Fruit fly (Drosophila melanogaster): ENCODE measurements around the gene mge.

The mge gene

dm6 chr3L:3905111-3905510 is 4.6 kb downstream of the mge start, which contains the start of gene ida (continued):
- no peak for TF ChIP-seq CG7745 (tag; optimal IDR thresholded peaks at IDR 0.05)
- TF ChIP-seq dpn (GFP tag; optimal IDR thresholded peaks at IDR 0.05) = no peak
- peak; percentile 40; the same call in 1 of the 2 replicates for TF ChIP-seq vvl (GFP tag; IDR thresholded peaks at IDR 0.05)
- no peak for TF ChIP-seq hb (GFP tag; IDR thresholded peaks at IDR 0.05; ENCODE audit: partially characterized antibody)
- TF ChIP-seq CG15479 (GFP tag; optimal IDR thresholded peaks at IDR 0.05) = no peak
- no peak for TF ChIP-seq CG4282 (GFP tag; optimal IDR thresholded peaks at IDR 0.05)
- no peak for TF ChIP-seq CG8478 (optimal IDR thresholded peaks at IDR 0.05)
- no peak for TF ChIP-seq pan (optimal IDR thresholded peaks at IDR 0.05)
- no peak for TF ChIP-seq pan (GFP tag; optimal IDR thresholded peaks at IDR 0.05 in 1 of 2, IDR thresholded peaks at IDR 0.05 in 1 of 2)
- TF ChIP-seq wdn (GFP tag; IDR thresholded peaks at IDR 0.05) = no peak
- TF ChIP-seq Atf3 (GFP tag; optimal IDR thresholded peaks at IDR 0.05) = no peak
- no peak for TF ChIP-seq Antp (GFP tag; optimal IDR thresholded peaks at IDR 0.05)
- TF ChIP-seq B-H2 (GFP tag; optimal IDR thresholded peaks at IDR 0.05) = peak; percentile 2
- no peak for TF ChIP-seq tup (GFP tag; optimal IDR thresholded peaks at IDR 0.05)
- TF ChIP-seq toy (GFP tag; IDR thresholded peaks at IDR 0.05) = no peak
- TF ChIP-seq slou (GFP tag; optimal IDR thresholded peaks at IDR 0.05) = no peak
- TF ChIP-seq nom (GFP tag; optimal IDR thresholded peaks at IDR 0.05) = peak; percentile 13
- no peak for TF ChIP-seq CG17328 (GFP tag; IDR thresholded peaks at IDR 0.05)
- no peak for TF ChIP-seq en (GFP tag; optimal IDR thresholded peaks at IDR 0.05)
- no peak for TF ChIP-seq CG6689 (GFP tag; IDR thresholded peaks at IDR 0.05)
- no peak for TF ChIP-seq NC2α (GFP tag; optimal IDR thresholded peaks at IDR 0.05)
- peak; percentile 57 for TF ChIP-seq CTCF (GFP tag; optimal IDR thresholded peaks at IDR 0.05)
- no peak for TF ChIP-seq da (GFP tag; optimal IDR thresholded peaks at IDR 0.05)
- TF ChIP-seq nmo (GFP tag; optimal IDR thresholded peaks at IDR 0.05) = no peak
- TF ChIP-seq CG17912 (GFP tag; optimal IDR thresholded peaks at IDR 0.05) = peak; percentile 1
- no peak for TF ChIP-seq maf-S (GFP tag; optimal IDR thresholded peaks at IDR 0.05)
- TF ChIP-seq stc (GFP tag; IDR thresholded peaks at IDR 0.05) = no peak
- TF ChIP-seq CG4820 (GFP tag; optimal IDR thresholded peaks at IDR 0.05) = no peak
- no peak for TF ChIP-seq Ravus (GFP tag; IDR thresholded peaks at IDR 0.05)
- TF ChIP-seq lab (GFP tag; optimal IDR thresholded peaks at IDR 0.05) = no peak
- no peak for TF ChIP-seq cato (GFP tag; optimal IDR thresholded peaks at IDR 0.05; ENCODE audit: borderline replicate concordance)
- peak; percentile 14 for TF ChIP-seq CG10267 (tag; optimal IDR thresholded peaks at IDR 0.05)
- peak; percentile 37 for TF ChIP-seq NfI (GFP tag; optimal IDR thresholded peaks at IDR 0.05)
- no peak for TF ChIP-seq ap (GFP tag; IDR thresholded peaks at IDR 0.05)
- TF ChIP-seq ash1 (GFP tag; optimal IDR thresholded peaks at IDR 0.05) = no peak
- no peak for TF ChIP-seq zen2 (GFP tag; IDR thresholded peaks at IDR 0.05; ENCODE audit: partially characterized antibody)
- no peak for TF ChIP-seq CG5953 (GFP tag; IDR thresholded peaks at IDR 0.05)
- no peak for TF ChIP-seq CG16815 (GFP tag; optimal IDR thresholded peaks at IDR 0.05)
- peak; percentile 90 for TF ChIP-seq CG3847 (GFP tag; IDR thresholded peaks at IDR 0.05)
- no peak for TF ChIP-seq CG43689 (GFP tag; IDR thresholded peaks at IDR 0.05)
- TF ChIP-seq Optix (GFP tag; IDR thresholded peaks at IDR 0.05) = no peak
- peak; percentile 40 for TF ChIP-seq CG9797 (GFP tag; optimal IDR thresholded peaks at IDR 0.05)
- TF ChIP-seq CG14014 (GFP tag; IDR thresholded peaks at IDR 0.05) = no peak
- TF ChIP-seq her (GFP tag; optimal IDR thresholded peaks at IDR 0.05) = peak; percentile 41
- no peak for TF ChIP-seq tio (GFP tag; optimal IDR thresholded peaks at IDR 0.05)
- no peak for TF ChIP-seq slp2 (GFP tag; optimal IDR thresholded peaks at IDR 0.05)
- TF ChIP-seq CG13296 (GFP tag; optimal IDR thresholded peaks at IDR 0.05) = peak; percentile 1
- peak; percentile 11 for TF ChIP-seq CG17568 (GFP tag; optimal IDR thresholded peaks at IDR 0.05)
- no peak for TF ChIP-seq CG18262 (tag; optimal IDR thresholded peaks at IDR 0.05)
- no peak for TF ChIP-seq CG4854 (GFP tag; optimal IDR thresholded peaks at IDR 0.05)
- no peak for TF ChIP-seq GATAe (GFP tag; conservative IDR thresholded peaks at IDR 0.05)
- TF ChIP-seq pb (GFP tag; optimal IDR thresholded peaks at IDR 0.05) = no peak
- no peak for TF ChIP-seq B-H1 (GFP tag; IDR thresholded peaks at IDR 0.05)
- no peak for TF ChIP-seq slbo (GFP tag; IDR thresholded peaks at IDR 0.05)

All from whole organism, embryonic.